Fruit fly (Drosophila melanogaster) whole organism, embryonic: ENCODE data around the gene CG10011.
A peak's percentile ranks its signal among the peaks of the same experiment; 100 is the strongest.

Experiments used
- Atf-2 ChIP-seq: fragments of 200-800 bp; sonication (Bioruptor generic); optimal IDR thresholded peaks from 2 replicates; lab custom pipeline; 2016; ENCODE audit warnings: missing biosample characterization, missing genetic modification characterization
- CG10274 ChIP-seq: fragments of 200-800 bp; sonication (Bioruptor generic); optimal IDR thresholded peaks from 3 replicates; lab custom pipeline; 2017; ENCODE audit warnings: missing biosample characterization, mild to moderate bottlenecking, missing genetic modification characterization
- CG10979 ChIP-seq: fragments of 200-800 bp; sonication (Bioruptor generic); optimal IDR thresholded peaks from 2 replicates; lab custom pipeline; 2018; ENCODE audit warnings: missing biosample characterization, mild to moderate bottlenecking, missing genetic modification characterization, moderate library complexity
- CG11695 ChIP-seq: fragments of 200-800 bp; sonication (Bioruptor generic); IDR thresholded peaks from 3 replicates; pipeline ENCODE4 v1.3.6; 2022; ENCODE audit warnings: missing biosample characterization, missing genetic modification characterization
- CG12391 ChIP-seq: fragments of 200-800 bp; sonication (Bioruptor generic); optimal IDR thresholded peaks from 3 replicates; lab custom pipeline; 2018; ENCODE audit warnings: missing biosample characterization, mild to moderate bottlenecking, missing genetic modification characterization, moderate library complexity
- CG1603 ChIP-seq: fragments of 200-800 bp; sonication (Bioruptor generic); optimal IDR thresholded peaks from 2 replicates; lab custom pipeline; 2019; ENCODE audit warnings: missing biosample characterization, mild to moderate bottlenecking, missing genetic modification characterization, moderate library complexity
- CG17912 ChIP-seq: fragments of 200-800 bp; sonication (Bioruptor generic); optimal IDR thresholded peaks from 2 replicates; lab custom pipeline; 2018; ENCODE audit warnings: missing biosample characterization, mild to moderate bottlenecking, missing genetic modification characterization
- CG18764 ChIP-seq: fragments of 200-800 bp; sonication (Bioruptor generic); optimal IDR thresholded peaks from 3 replicates; lab custom pipeline; 2016; ENCODE audit warnings: missing biosample characterization, missing genetic modification characterization
- CG2199 ChIP-seq: fragments of 200-800 bp; sonication (Bioruptor generic); IDR thresholded peaks from 3 replicates; pipeline ENCODE4 v1.3.6; 2022; ENCODE audit warnings: missing biosample characterization, missing genetic modification characterization
- CG2875 ChIP-seq: fragments of 200-800 bp; sonication (Bioruptor generic); optimal IDR thresholded peaks from 2 replicates; lab custom pipeline; 2017; ENCODE audit warnings: missing biosample characterization, mild to moderate bottlenecking, missing genetic modification characterization, missing genetic modification reagents
- CG30020 ChIP-seq: fragments of 200-800 bp; optimal IDR thresholded peaks from 2 replicates; lab custom pipeline; 2019; ENCODE audit warnings: missing biosample characterization, mild to moderate bottlenecking, missing genetic modification characterization, moderate library complexity
- CG31365 ChIP-seq: fragments of 200-800 bp; sonication (Bioruptor generic); optimal IDR thresholded peaks from 2 replicates; lab custom pipeline; 2018; ENCODE audit warnings: missing biosample characterization, mild to moderate bottlenecking, missing genetic modification characterization
- CG34376 ChIP-seq: fragments of 200-800 bp; sonication (Bioruptor generic); optimal IDR thresholded peaks from 2 replicates; lab custom pipeline; 2018; ENCODE audit warnings: missing biosample characterization, mild to moderate bottlenecking, missing genetic modification characterization
- CG7987 ChIP-seq: fragments of 200-800 bp; sonication (Bioruptor generic); optimal IDR thresholded peaks from 2 replicates; lab custom pipeline; 2018; ENCODE audit warnings: missing biosample characterization, mild to moderate bottlenecking, missing genetic modification characterization, moderate library complexity
- CG8290 ChIP-seq, 3 experiments: fragments of 200-800 bp; sonication (Bioruptor generic); optimal IDR thresholded peaks; 2 replicates each; lab custom pipeline; 2016 to 2019; ENCODE audit warnings: missing biosample characterization in 3 of 3, missing genetic modification characterization in 3 of 3, mild to moderate bottlenecking in 2 of 3, moderate library complexity in 1 of 3
- Dref ChIP-seq: fragments of 200-800 bp; sonication (Bioruptor generic); IDR thresholded peaks from 2 replicates; pipeline ENCODE4 v1.3.6; 2022; ENCODE audit warnings: missing biosample characterization, missing genetic modification characterization
- E2f2 ChIP-seq: fragments of 200-800 bp; sonication (Bioruptor generic); IDR thresholded peaks from 2 replicates; pipeline ENCODE4 v1.3.6; 2022; ENCODE audit warnings: missing biosample characterization, missing genetic modification characterization
- Elba2 ChIP-seq: fragments of 200-800 bp; sonication (Bioruptor generic); optimal IDR thresholded peaks from 3 replicates; lab custom pipeline; 2016; ENCODE audit warnings: missing biosample characterization, missing genetic modification characterization
- Ets97D ChIP-seq: fragments of 200-800 bp; sonication (Bioruptor generic); optimal IDR thresholded peaks from 3 replicates; lab custom pipeline; 2016; ENCODE audit warnings: missing biosample characterization, missing genetic modification characterization
- GATAe ChIP-seq: fragments of 200-800 bp; sonication (Bioruptor generic); conservative IDR thresholded peaks from 2 replicates; pipeline ENCODE4 v1.3.6; 2022; ENCODE audit warnings: missing biosample characterization, missing genetic modification characterization
- Hsf ChIP-seq: fragments of 200-800 bp; sonication (Bioruptor generic); optimal IDR thresholded peaks from 3 replicates; lab custom pipeline; 2016; ENCODE audit warnings: missing biosample characterization, missing genetic modification characterization
- MBD-R2 ChIP-seq: fragments of 200-800 bp; sonication (Bioruptor generic); IDR thresholded peaks from 2 replicates; pipeline ENCODE4 v1.3.6; 2022; ENCODE audit warnings: missing biosample characterization, missing genetic modification characterization
- MESR4 ChIP-seq: fragments of 200-800 bp; sonication (Bioruptor generic); optimal IDR thresholded peaks from 2 replicates; lab custom pipeline; 2018; ENCODE audit warnings: missing biosample characterization, mild to moderate bottlenecking, missing genetic modification characterization, moderate library complexity
- Med ChIP-seq: fragments of 200-800 bp; sonication (Bioruptor generic); peaks from one replicate; lab custom pipeline; 2016; ENCODE audit warnings: missing biosample characterization, missing genetic modification characterization, mild to moderate bottlenecking, inconsistent platforms, moderate library complexity
- Myb ChIP-seq: fragments of 200-800 bp; sonication (Bioruptor generic); optimal IDR thresholded peaks from 2 replicates; lab custom pipeline; 2016; ENCODE audit warnings: missing biosample characterization, missing genetic modification characterization
- Opbp ChIP-seq: fragments of 200-800 bp; sonication (Bioruptor generic); IDR thresholded peaks from 3 replicates; pipeline ENCODE4 v1.3.6; 2022; ENCODE audit warnings: missing biosample characterization, missing genetic modification characterization; ENCODE audit not compliant: partially characterized antibody
- Pdp1 ChIP-seq, 2 experiments: fragments of 200-800 bp; sonication (Bioruptor generic); optimal IDR thresholded peaks; 3 replicates each; lab custom pipeline; 2016; ENCODE audit warnings: missing biosample characterization in 2 of 2, missing genetic modification characterization in 2 of 2, mild to moderate bottlenecking in 1 of 2, moderate library complexity in 1 of 2
- Rfx ChIP-seq: fragments of 200-800 bp; sonication (Bioruptor generic); IDR thresholded peaks from 2 replicates; pipeline ENCODE4 v1.3.6; 2022; ENCODE audit warnings: missing biosample characterization, missing genetic modification characterization
- Stat92E ChIP-seq, 3 experiments: fragments of >200 bp in 2 of 3; fragments of 200-800 bp in 1 of 3; sonication (Bioruptor generic) in 1 of 3; optimal IDR thresholded peaks; 2 replicates each; lab custom pipeline; 2017 to 2019; ENCODE audit warnings: missing biosample characterization in 3 of 3, missing genetic modification characterization in 3 of 3, mild to moderate bottlenecking in 1 of 3, moderate library complexity in 1 of 3
- ci ChIP-seq: fragments of 200-800 bp; sonication (Bioruptor generic); IDR thresholded peaks from 3 replicates; pipeline ENCODE4 v1.3.6; 2022; ENCODE audit warnings: missing biosample characterization, missing genetic modification characterization
- dm ChIP-seq: fragments of 200-800 bp; sonication (Bioruptor generic); optimal IDR thresholded peaks from 3 replicates; lab custom pipeline; 2016; ENCODE audit warnings: missing biosample characterization, missing genetic modification characterization
- eyg ChIP-seq: fragments of 200-800 bp; sonication (Bioruptor generic); optimal IDR thresholded peaks from 3 replicates; lab custom pipeline; 2016; ENCODE audit warnings: missing biosample characterization, missing genetic modification characterization
- gfzf ChIP-seq: fragments of 200-800 bp; sonication (Bioruptor generic); optimal IDR thresholded peaks from 2 replicates; lab custom pipeline; 2016; ENCODE audit warnings: missing biosample characterization, mild to moderate bottlenecking, missing genetic modification characterization, moderate library complexity
- her ChIP-seq: fragments of 200-800 bp; sonication (Bioruptor generic); optimal IDR thresholded peaks from 2 replicates; lab custom pipeline; 2016; ENCODE audit warnings: missing biosample characterization, missing genetic modification characterization
- hkb ChIP-seq, 2 experiments: fragments of 200-800 bp in 1 of 2; fragments of >200 bp in 1 of 2; sonication (Bioruptor generic) in 1 of 2; IDR thresholded peaks in 1 of 2; optimal IDR thresholded peaks in 1 of 2; 2 replicates each; pipeline versions ENCODE4 v1.3.6 to Lab custom; 2017 to 2022; ENCODE audit warnings: missing biosample characterization in 1 of 2, missing genetic modification characterization in 1 of 2
- ken ChIP-seq: fragments of 200-800 bp; sonication (Bioruptor generic); IDR thresholded peaks from 3 replicates; pipeline ENCODE4 v1.3.6; 2022; ENCODE audit warnings: missing biosample characterization, missing genetic modification characterization
- mld ChIP-seq: fragments of 200-800 bp; sonication (Bioruptor generic); IDR thresholded peaks from 3 replicates; pipeline ENCODE4 v1.3.6; 2022; ENCODE audit warnings: missing biosample characterization, missing genetic modification characterization; ENCODE audit not compliant: partially characterized antibody
- nerfin-2 ChIP-seq: fragments of 200-800 bp; sonication (Bioruptor generic); IDR thresholded peaks from 2 replicates; pipeline ENCODE4 v1.3.6; 2022; ENCODE audit warnings: missing biosample characterization, missing genetic modification characterization; ENCODE audit not compliant: partially characterized antibody
- nmo ChIP-seq: fragments of 200-800 bp; sonication (Bioruptor generic); optimal IDR thresholded peaks from 2 replicates; lab custom pipeline; 2018; ENCODE audit warnings: missing biosample characterization, mild to moderate bottlenecking, missing genetic modification characterization, moderate library complexity
- sob ChIP-seq: fragments of 200-800 bp; sonication (Bioruptor generic); IDR thresholded peaks from 2 replicates; pipeline ENCODE4 v1.3.6; 2022; ENCODE audit warnings: missing biosample characterization, missing genetic modification characterization
- stwl ChIP-seq: fragments of 200-800 bp; sonication (Bioruptor generic); optimal IDR thresholded peaks from 3 replicates; lab custom pipeline; 2018; ENCODE audit warnings: missing biosample characterization, mild to moderate bottlenecking, missing genetic modification characterization, moderate library complexity
- trem ChIP-seq: fragments of 200-800 bp; optimal IDR thresholded peaks from 3 replicates; lab custom pipeline; 2019; ENCODE audit warnings: missing biosample characterization, mild to moderate bottlenecking, missing genetic modification characterization, moderate library complexity

Gene CG10011

dm6 chr3R:28634981-28635930 is at the start of gene CG10011 (continued):
- peak; percentile 42; the same call in 1 of the 2 replicates for TF ChIP-seq GATAe (GFP tag; lab: Robert Waterston, UW)
- TF ChIP-seq Myb (GFP tag; lab: Kevin White, UChicago) = peak; percentile 11
- TF ChIP-seq CG12391 (tag; lab: Kevin White, UChicago) = peak; percentile 6
- TF ChIP-seq CG2875 = peak; percentile 34
- no peak for TF ChIP-seq Hsf (GFP tag; lab: Kevin White, UChicago)
- peak; percentile 82 for TF ChIP-seq CG1603 (tag; lab: Kevin White, UChicago)
- peak; percentile 96 for TF ChIP-seq gfzf (GFP tag; lab: Kevin White, UChicago)
- TF ChIP-seq CG34376 = no peak
- no peak for TF ChIP-seq Elba2
- peak; percentile 47 for TF ChIP-seq Ets97D
- TF ChIP-seq CG30020 (tag; lab: Kevin White, UChicago) = peak; percentile 10
- peak; percentile 20; the same call in 1 of the 3 replicates for TF ChIP-seq ci
- TF ChIP-seq her = peak; percentile 99
- TF ChIP-seq CG17912 = no peak
- TF ChIP-seq MESR4 (GFP tag; lab: Kevin White, UChicago) = peak; percentile 73
- peak; percentile 82 for TF ChIP-seq Med (GFP tag; lab: Kevin White, UChicago)
- peak; percentile 87 for TF ChIP-seq CG2199 (GFP tag; lab: Robert Waterston, UW)
- peak; percentile 57; the same call in 2 of the 3 replicates for TF ChIP-seq Opbp (GFP tag; lab: Robert Waterston, UW)
- TF ChIP-seq CG10274 (GFP tag; lab: Kevin White, UChicago) = no peak
- TF ChIP-seq ken = 0 out of 3 replicates have a peak, but pooled peaks have one; percentile 30
- peak; percentile 39 for TF ChIP-seq stwl (tag; lab: Kevin White, UChicago)
- TF ChIP-seq Atf-2 (GFP tag; lab: Kevin White, UChicago) = no peak
- TF ChIP-seq Rfx (GFP tag; lab: Robert Waterston, UW) = peak; percentile 28; the same call in 1 of the 2 replicates
- peak; percentile 92 for TF ChIP-seq hkb (optimal IDR thresholded peaks at IDR 0.05; lab: Kevin White, UChicago)
- peak; percentile 20; the same call in 1 of the 2 replicates for TF ChIP-seq hkb (GFP tag; IDR thresholded peaks at IDR 0.05; lab: Robert Waterston, UW)
- peak; percentile 53 for TF ChIP-seq MBD-R2 (GFP tag; lab: Robert Waterston, UW)
- TF ChIP-seq CG8290 (GFP tag; optimal IDR thresholded peaks at IDR 0.05; lab: Kevin White, UChicago) = peak; percentile 25
- peak in 1 of 2 experiments; percentile 53 for TF ChIP-seq CG8290 (tag; optimal IDR thresholded peaks at IDR 0.05; lab: Kevin White, UChicago)
- TF ChIP-seq sob = no peak
- no peak for TF ChIP-seq nerfin-2 (GFP tag; lab: Robert Waterston, UW)
- peak; percentile 91 for TF ChIP-seq CG31365
- no peak for TF ChIP-seq CG7987
- TF ChIP-seq trem (tag; lab: Kevin White, UChicago) = peak; percentile 18
- TF ChIP-seq dm = no peak
- peak; percentile 32; the same call in 1 of the 2 replicates for TF ChIP-seq E2f2 (GFP tag; lab: Robert Waterston, UW)
- TF ChIP-seq CG11695 (GFP tag; lab: Robert Waterston, UW) = peak; percentile 51; the same call in 1 of the 3 replicates
- no peak for TF ChIP-seq CG18764 (GFP tag; lab: Kevin White, UChicago)
- peak; percentile 12 for TF ChIP-seq eyg (GFP tag; lab: Kevin White, UChicago)
- TF ChIP-seq Stat92E (GFP tag; optimal IDR thresholded peaks at IDR 0.05; lab: Kevin White, UChicago) = no peak
- TF ChIP-seq Dref (GFP tag; lab: Robert Waterston, UW) = peak; percentile 32
- peak in 1 of 2 experiments; percentile 16 for TF ChIP-seq Pdp1 (GFP tag; optimal IDR thresholded peaks at IDR 0.05; lab: Kevin White, UChicago)
- TF ChIP-seq nmo (GFP tag; lab: Kevin White, UChicago) = peak; percentile 34
- TF ChIP-seq CG10979 (tag; lab: Kevin White, UChicago) = peak; percentile 33
- TF ChIP-seq mld (GFP tag; lab: Robert Waterston, UW) = no peak
